Fruit fly (Drosophila melanogaster): Measurements from ENCODE around the gene CG11353.

DNA sequence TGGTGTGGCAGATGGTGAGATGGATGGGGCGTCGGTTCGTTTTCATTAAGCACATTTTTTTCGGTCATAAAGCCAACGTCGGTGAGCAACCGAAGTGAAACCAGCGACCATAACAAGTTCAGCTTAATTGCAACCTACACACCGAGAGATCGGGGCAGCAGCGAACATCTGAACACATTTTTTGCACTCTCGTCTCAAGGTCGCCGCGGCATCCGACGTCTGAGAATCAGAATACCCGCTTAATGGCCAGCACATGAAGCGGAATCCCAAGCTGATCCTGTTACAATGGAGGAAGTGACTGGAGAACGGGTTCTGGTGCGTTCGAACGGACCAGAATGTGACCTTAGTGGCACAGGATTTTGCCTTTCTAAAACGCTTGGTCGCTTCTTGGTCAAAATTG, 39.4 kb upstream of the CG11353 start:
- no peak for TF ChIP-seq psq (optimal IDR thresholded peaks at IDR 0.05)
- no peak for TF ChIP-seq h (optimal IDR thresholded peaks at IDR 0.05)
